Worm (Caenorhabditis elegans): ENCODE results near the gene tbx-36.

tbx-36 gene

ce11 chrIV:11956387-11956786 lies 6.0 kb downstream of the tbx-36 start (continued):
- no peak for TF ChIP-seq ama-1 (optimal IDR thresholded peaks at IDR 0.05)
- TF ChIP-seq ama-1 (GFP tag; optimal IDR thresholded peaks at IDR 0.05) = no peak
- TF ChIP-seq lin-35 (GFP tag; optimal IDR thresholded peaks at IDR 0.05) = no peak
- TF ChIP-seq mcd-1 (GFP tag; IDR thresholded peaks at IDR 0.05) = peak; percentile 70
- TF ChIP-seq nfya-2 (GFP tag; IDR thresholded peaks at IDR 0.05) = no peak
- no peak for TF ChIP-seq ceh-91 (GFP tag; IDR thresholded peaks at IDR 0.05)
- TF ChIP-seq tlf-1 (GFP tag; optimal IDR thresholded peaks at IDR 0.05) = peak; percentile 71
- peak; percentile 81; the same call in 1 of the 2 replicates for TF ChIP-seq nfyb-1 (GFP tag; IDR thresholded peaks at IDR 0.05)
- TF ChIP-seq mxl-1 (tag; optimal IDR thresholded peaks at IDR 0.05) = peak; percentile 82
- TF ChIP-seq F33H1.4 (GFP tag; IDR thresholded peaks at IDR 0.05) = no peak
- TF ChIP-seq F57A8.1 (GFP tag; optimal IDR thresholded peaks at IDR 0.05) = no peak
- TF ChIP-seq snpc-1.3 (tag; optimal IDR thresholded peaks at IDR 0.05; ENCODE audit: insufficient read depth) = no peak
- TF ChIP-seq repo-1 (tag; optimal IDR thresholded peaks at IDR 0.05) = peak; percentile 45
- no peak for TF ChIP-seq madf-8 (GFP tag; conservative IDR thresholded peaks at IDR 0.05)
- peak; percentile 74 for TF ChIP-seq gei-17 (GFP tag; optimal IDR thresholded peaks at IDR 0.05)
- no peak; the same call in 1 of the 2 replicates for TF ChIP-seq Y53G8AR.9 (GFP tag; conservative IDR thresholded peaks at IDR 0.05)
- peak; percentile 77 for TF ChIP-seq nhr-90 (tag; optimal IDR thresholded peaks at IDR 0.05)
- TF ChIP-seq sea-2 (GFP tag; IDR thresholded peaks at IDR 0.05) = peak; percentile 36; the same call in 1 of the 2 replicates
- TF ChIP-seq ccch-3 (GFP tag; optimal IDR thresholded peaks at IDR 0.05) = no peak
- TF ChIP-seq ceh-27 (GFP tag; optimal IDR thresholded peaks at IDR 0.05) = peak; percentile 66
- peak; percentile 92 for TF ChIP-seq zfh-2 (GFP tag; conservative IDR thresholded peaks at IDR 0.05)
- no peak for TF ChIP-seq Y56A3A.18 (GFP tag; IDR thresholded peaks at IDR 0.05)
- no peak for TF ChIP-seq F55B11.4 (tag; optimal IDR thresholded peaks at IDR 0.05; ENCODE audit: borderline replicate concordance, insufficient read depth)
- TF ChIP-seq ceh-40 (GFP tag; IDR thresholded peaks at IDR 0.05) = 0 out of 2 replicates have a peak, but pooled peaks have one; percentile 26
- TF ChIP-seq hrde-1 (tag; optimal IDR thresholded peaks at IDR 0.05; ENCODE audit: borderline replicate concordance) = no peak
- TF ChIP-seq ceh-79 (tag; optimal IDR thresholded peaks at IDR 0.05) = no peak
- TF ChIP-seq ekl-4 (GFP tag; IDR thresholded peaks at IDR 0.05) = peak; percentile 75; the same call in 1 of the 2 replicates
- TF ChIP-seq mel-28 (tag; optimal IDR thresholded peaks at IDR 0.05; ENCODE audit: borderline replicate concordance) = no peak
- peak; percentile 28 for TF ChIP-seq F52B5.7 (tag; optimal IDR thresholded peaks at IDR 0.05)
- TF ChIP-seq lin-54 (GFP tag; optimal IDR thresholded peaks at IDR 0.05) = peak; percentile 40
- TF ChIP-seq hlh-26 (GFP tag; conservative IDR thresholded peaks at IDR 0.05) = no peak
- TF ChIP-seq die-1 (tag; optimal IDR thresholded peaks at IDR 0.05) = peak; percentile 82
- peak; percentile 87 for TF ChIP-seq C06A6.2 (GFP tag; conservative IDR thresholded peaks at IDR 0.05)
- TF ChIP-seq nfya-1 (tag; optimal IDR thresholded peaks at IDR 0.05; ENCODE audit: borderline replicate concordance, insufficient read depth) = no peak
- TF ChIP-seq ceh-100 (GFP tag; IDR thresholded peaks at IDR 0.05) = no peak
- TF ChIP-seq fkh-3 (tag; optimal IDR thresholded peaks at IDR 0.05) = no peak
- TF ChIP-seq B0336.3 (GFP tag; IDR thresholded peaks at IDR 0.05) = peak; percentile 86; the same call in 1 of the 2 replicates
- TF ChIP-seq unc-130 (GFP tag; optimal IDR thresholded peaks at IDR 0.05) = no peak
- no peak for TF ChIP-seq aptf-2 (GFP tag; conservative IDR thresholded peaks at IDR 0.05)
- no peak for TF ChIP-seq ztf-28 (GFP tag; IDR thresholded peaks at IDR 0.05)
- no peak for TF ChIP-seq F10E7.11 (tag; optimal IDR thresholded peaks at IDR 0.05)
- no peak for TF ChIP-seq zim-3 (tag; optimal IDR thresholded peaks at IDR 0.05)
- no peak for TF ChIP-seq Y53F4B.3 (GFP tag; IDR thresholded peaks at IDR 0.05)
- TF ChIP-seq ztf-25 (GFP tag; IDR thresholded peaks at IDR 0.05) = no peak
- no peak for TF ChIP-seq nhr-120 (GFP tag; IDR thresholded peaks at IDR 0.05)
- peak; percentile 87 for TF ChIP-seq lin-40 (tag; optimal IDR thresholded peaks at IDR 0.05)
- peak; percentile 82 for TF ChIP-seq lin-26 (GFP tag; IDR thresholded peaks at IDR 0.05)
- TF ChIP-seq Y79H2A.3 (GFP tag; conservative IDR thresholded peaks at IDR 0.05) = no peak
- peak; percentile 77 for TF ChIP-seq pha-4 (tag; optimal IDR thresholded peaks at IDR 0.05)

All from whole organism, young adult.